Worm (Caenorhabditis elegans): Measurements from ENCODE around the gene set-1.

- no peak for TF ChIP-seq dve-1 (tag; optimal IDR thresholded peaks at IDR 0.05; ENCODE audit: insufficient read depth)
- no peak for TF ChIP-seq nhr-76 (tag; optimal IDR thresholded peaks at IDR 0.05)
- no peak for TF ChIP-seq ceh-82 (tag; optimal IDR thresholded peaks at IDR 0.05)
Observed at ce11 chrIII:6446807-6447206, 5.4 kb downstream of the set-1 start, which contains the start of gene let-721.

Measured in whole organism, L4 larva.